Fruit fly (Drosophila melanogaster): ENCODE measurements around the gene Axs.

DNA sequence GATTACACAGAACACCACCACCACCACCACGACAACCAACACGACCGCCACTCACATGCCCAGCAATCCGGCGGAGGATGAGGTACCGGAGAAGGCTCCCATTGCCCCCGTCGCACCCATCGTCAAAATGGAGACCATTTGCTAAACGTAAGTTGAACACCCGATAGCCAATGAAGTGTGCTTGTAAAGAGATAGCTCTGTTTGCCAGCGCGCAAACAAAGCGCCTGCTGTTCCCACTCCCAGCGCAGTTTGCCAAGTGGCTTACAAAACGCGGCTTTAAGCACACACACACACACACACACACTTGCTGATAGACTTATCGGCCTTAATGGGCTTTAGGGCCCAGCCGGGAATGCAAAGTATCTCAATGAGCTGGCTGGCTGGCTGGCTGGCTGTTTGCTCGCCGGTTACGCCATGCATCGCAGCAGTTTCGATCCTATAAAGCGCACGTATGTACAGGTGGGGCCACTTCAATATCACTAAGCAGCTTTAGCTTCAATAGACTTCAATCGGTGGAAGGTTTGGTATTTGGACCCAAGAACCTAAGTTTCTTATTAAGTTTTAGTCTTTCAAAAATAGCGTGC lies 40.2 kb downstream of the Axs start:
- TF ChIP-seq insv (optimal IDR thresholded peaks at IDR 0.05) (no peak), Sin3A (optimal IDR thresholded peaks at IDR 0.05) (no peak), psq (optimal IDR thresholded peaks at IDR 0.05) (no peak), h (optimal IDR thresholded peaks at IDR 0.05) (no peak)

Measured in Kc167 (cell line).